Worm (Caenorhabditis elegans): ENCODE data around the gene ceh-32.

ceh-32 gene

ce11 chrV:11676498-11676897 lies 28.7 kb downstream of the ceh-32 start:
- TF ChIP-seq hmbx-1 (tag; optimal IDR thresholded peaks at IDR 0.05) (no peak), hnd-1 (tag; optimal IDR thresholded peaks at IDR 0.05) (no peak), tra-4 (tag; optimal IDR thresholded peaks at IDR 0.05) (no peak), ets-7 (tag; optimal IDR thresholded peaks at IDR 0.05) (no peak), scrt-1 (GFP tag; IDR thresholded peaks at IDR 0.05) (no peak), pes-1 (GFP tag; IDR thresholded peaks at IDR 0.05) (no peak), ceh-36 (tag; optimal IDR thresholded peaks at IDR 0.05) (no peak), sea-1 (GFP tag; conservative IDR thresholded peaks at IDR 0.05) (no peak), ama-1 (optimal IDR thresholded peaks at IDR 0.05) (no peak), tbx-37 (GFP tag; conservative IDR thresholded peaks at IDR 0.05) (no peak), aly-1 (tag; optimal IDR thresholded peaks at IDR 0.05) (no peak), ceh-13 (GFP tag; optimal IDR thresholded peaks at IDR 0.05) (no peak), hmg-4 (GFP tag; optimal IDR thresholded peaks at IDR 0.05) (no peak), F13C5.2 (tag; optimal IDR thresholded peaks at IDR 0.05) (no peak), B0310.2 (tag; optimal IDR thresholded peaks at IDR 0.05) (no peak), tbx-11 (GFP tag; IDR thresholded peaks at IDR 0.05) (no peak)

DNA sequence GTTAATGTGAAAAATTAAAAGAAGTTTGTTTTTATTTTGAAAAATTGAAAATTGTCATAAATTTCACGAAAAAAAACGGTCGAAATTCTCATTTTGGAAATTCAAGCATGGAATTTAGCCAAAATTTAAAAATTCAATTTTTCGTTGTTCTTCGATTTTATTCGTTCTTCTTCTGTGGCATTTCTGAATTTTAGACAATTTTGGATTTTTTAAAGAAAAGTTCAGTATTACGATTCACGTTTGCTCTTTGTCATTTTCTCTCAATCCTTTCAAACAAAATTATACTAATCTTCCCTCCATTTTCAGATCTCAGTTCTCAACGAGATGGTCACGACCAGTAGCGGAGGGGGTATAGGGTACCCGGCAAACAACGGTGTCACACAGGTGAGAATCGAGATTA lies 29.6 kb downstream of the ceh-32 start, which contains the start of gene ape-1:
ape-1 (plus strand) TSS at position 301 of the 400 bp plus-strand sequence.
- no peak for TF ChIP-seq tbx-11 (GFP tag; IDR thresholded peaks at IDR 0.05)
- no peak for TF ChIP-seq ceh-36 (tag; optimal IDR thresholded peaks at IDR 0.05)
- no peak for TF ChIP-seq hnd-1 (tag; optimal IDR thresholded peaks at IDR 0.05)
- no peak for TF ChIP-seq ama-1 (optimal IDR thresholded peaks at IDR 0.05)
- no peak for TF ChIP-seq B0310.2 (tag; optimal IDR thresholded peaks at IDR 0.05)
- TF ChIP-seq F13C5.2 (tag; optimal IDR thresholded peaks at IDR 0.05), result no peak

DNA sequence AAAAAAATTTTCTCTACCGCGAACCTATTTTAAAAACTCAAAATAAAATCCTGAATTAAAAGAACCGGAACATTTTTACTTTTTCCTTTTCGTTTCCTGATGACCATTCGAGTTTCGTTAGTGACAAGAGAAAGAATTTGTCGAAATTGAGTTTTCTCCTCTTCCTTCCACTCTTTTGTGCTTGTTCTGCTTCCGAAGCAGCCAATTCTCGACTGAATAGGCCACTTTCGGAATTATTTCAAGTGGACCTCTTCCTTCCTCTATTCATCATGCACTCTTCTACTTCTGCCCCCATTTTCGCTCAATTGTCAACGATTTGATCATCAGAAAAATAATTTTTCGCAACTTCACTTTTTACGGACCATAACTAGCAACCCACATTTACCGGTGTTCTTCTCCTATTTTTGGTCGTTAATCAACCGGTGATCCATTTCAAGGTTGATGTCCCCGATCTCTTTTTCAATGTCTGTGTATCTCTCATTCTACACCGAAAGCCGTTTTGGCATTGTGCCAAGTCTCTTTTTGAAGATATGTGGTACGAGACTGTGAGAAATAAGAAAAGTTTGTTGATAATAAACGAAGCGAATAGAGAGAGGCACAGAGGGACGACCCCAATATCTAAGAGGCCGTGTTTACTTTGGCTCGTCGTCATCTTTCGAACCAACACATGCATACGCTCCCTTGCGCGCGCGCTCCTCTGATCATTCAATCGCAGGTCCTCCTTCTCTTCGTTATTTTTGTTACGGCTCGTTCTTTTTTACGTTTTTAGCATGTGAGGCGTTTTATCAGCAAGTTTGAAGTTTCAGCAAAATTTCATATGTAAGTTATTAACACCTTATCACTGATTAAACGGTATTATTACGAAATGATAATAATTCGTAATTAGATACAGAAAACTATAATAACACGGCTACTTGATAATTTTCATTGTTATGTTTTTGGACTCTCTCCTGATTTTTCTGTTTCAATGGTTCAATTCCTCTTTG lies 30.3 kb downstream of the ceh-32 start:
- TF ChIP-seq B0310.2 (tag; optimal IDR thresholded peaks at IDR 0.05), result no peak
- no peak for TF ChIP-seq flt-1 (GFP tag; IDR thresholded peaks at IDR 0.05)
- no peak for TF ChIP-seq hmbx-1 (tag; optimal IDR thresholded peaks at IDR 0.05)
- no peak for TF ChIP-seq hmg-4 (GFP tag; optimal IDR thresholded peaks at IDR 0.05)
- TF ChIP-seq scrt-1 (GFP tag; IDR thresholded peaks at IDR 0.05), result no peak

DNA sequence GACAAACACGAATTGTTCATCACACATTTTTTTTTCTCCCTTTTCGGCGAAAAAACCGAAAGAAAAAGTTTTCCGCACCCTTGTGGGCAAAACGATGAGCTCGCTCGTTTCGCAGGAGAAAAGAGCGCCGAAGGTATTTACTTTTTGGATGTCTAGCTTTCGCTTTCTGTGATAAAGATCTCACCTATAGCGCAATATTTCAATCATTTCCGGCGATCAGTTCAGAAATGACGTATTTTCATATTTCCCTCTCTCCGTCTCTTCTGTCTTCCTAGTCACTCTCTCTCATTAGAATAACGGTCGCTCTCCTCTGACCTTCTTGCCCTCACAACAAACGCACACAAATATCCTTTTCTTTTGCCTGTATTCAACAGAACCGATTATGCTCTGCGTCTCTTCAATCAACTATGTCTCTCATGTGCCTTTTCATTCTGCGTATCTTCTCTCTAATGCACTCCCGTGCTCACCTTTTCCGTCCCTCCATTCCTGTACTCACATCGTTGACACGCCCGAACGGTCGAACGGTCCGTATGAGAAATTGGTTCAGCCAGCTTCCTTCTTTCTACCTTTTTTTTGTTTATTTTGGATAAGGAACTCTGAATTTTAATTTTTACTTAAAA lies 31.3 kb downstream of the ceh-32 start:
- TF ChIP-seq hmg-4 (GFP tag; optimal IDR thresholded peaks at IDR 0.05), result peak; percentile 30
- TF ChIP-seq ceh-13 (GFP tag; optimal IDR thresholded peaks at IDR 0.05), result no peak

DNA sequence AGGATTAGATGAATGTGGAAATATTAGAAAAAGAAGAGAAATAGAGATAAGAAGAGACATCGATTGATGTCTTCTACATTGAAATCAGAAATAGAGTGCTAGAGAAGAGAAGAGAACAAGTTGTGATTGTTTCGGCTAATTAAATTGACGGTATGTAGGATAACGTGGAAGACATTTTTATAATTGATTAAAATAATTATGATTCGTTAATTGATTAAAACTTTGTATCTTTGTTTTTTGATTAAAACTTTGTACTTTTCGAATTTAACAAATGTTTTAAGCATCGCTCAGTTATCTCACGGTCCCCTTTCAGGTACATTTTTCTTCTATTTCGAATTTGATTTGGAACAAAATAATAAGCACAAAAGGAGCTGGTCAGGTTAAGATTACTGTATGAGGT lies 32.7 kb downstream of the ceh-32 start, which contains the start of gene lgc-44:
lgc-44 (minus strand) TSS at position 101 of the 400 bp plus-strand sequence.
- TF ChIP-seq tbx-11 (GFP tag; IDR thresholded peaks at IDR 0.05), result no peak
- TF ChIP-seq tbx-37 (GFP tag; conservative IDR thresholded peaks at IDR 0.05), result no peak
- no peak for TF ChIP-seq ets-7 (tag; optimal IDR thresholded peaks at IDR 0.05)
- TF ChIP-seq ceh-36 (tag; optimal IDR thresholded peaks at IDR 0.05), result no peak
- no peak for TF ChIP-seq hmbx-1 (tag; optimal IDR thresholded peaks at IDR 0.05)
- no peak for TF ChIP-seq ama-1 (optimal IDR thresholded peaks at IDR 0.05)
- no peak for TF ChIP-seq B0310.2 (tag; optimal IDR thresholded peaks at IDR 0.05)
- TF ChIP-seq scrt-1 (GFP tag; IDR thresholded peaks at IDR 0.05), result no peak
- TF ChIP-seq flt-1 (GFP tag; IDR thresholded peaks at IDR 0.05), result no peak
- TF ChIP-seq tra-4 (tag; optimal IDR thresholded peaks at IDR 0.05), result no peak
- no peak for TF ChIP-seq ceh-13 (GFP tag; optimal IDR thresholded peaks at IDR 0.05)
- TF ChIP-seq aly-1 (tag; optimal IDR thresholded peaks at IDR 0.05), result no peak
- no peak for TF ChIP-seq pes-1 (GFP tag; IDR thresholded peaks at IDR 0.05)
- TF ChIP-seq hmg-4 (GFP tag; optimal IDR thresholded peaks at IDR 0.05), result no peak
- TF ChIP-seq sea-1 (GFP tag; conservative IDR thresholded peaks at IDR 0.05), result no peak
- TF ChIP-seq F13C5.2 (tag; optimal IDR thresholded peaks at IDR 0.05), result no peak

- TF ChIP-seq aly-1 (tag; optimal IDR thresholded peaks at IDR 0.05) (no peak), tra-4 (tag; optimal IDR thresholded peaks at IDR 0.05) (no peak), hmg-4 (GFP tag; optimal IDR thresholded peaks at IDR 0.05) (no peak), tbx-37 (GFP tag; conservative IDR thresholded peaks at IDR 0.05) (no peak), ama-1 (optimal IDR thresholded peaks at IDR 0.05) (no peak), hnd-1 (tag; optimal IDR thresholded peaks at IDR 0.05) (no peak), flt-1 (GFP tag; IDR thresholded peaks at IDR 0.05) (no peak), B0310.2 (tag; optimal IDR thresholded peaks at IDR 0.05) (no peak), ceh-13 (GFP tag; optimal IDR thresholded peaks at IDR 0.05) (no peak), pes-1 (GFP tag; IDR thresholded peaks at IDR 0.05) (no peak), ets-7 (tag; optimal IDR thresholded peaks at IDR 0.05) (no peak), F13C5.2 (tag; optimal IDR thresholded peaks at IDR 0.05) (no peak), hmbx-1 (tag; optimal IDR thresholded peaks at IDR 0.05) (no peak), sea-1 (GFP tag; conservative IDR thresholded peaks at IDR 0.05) (no peak), ceh-36 (tag; optimal IDR thresholded peaks at IDR 0.05) (no peak), scrt-1 (GFP tag; IDR thresholded peaks at IDR 0.05) (no peak)
Measured at ce11 chrV:11667176-11667575, 38.0 kb downstream of the ceh-32 start, which contains the start of gene F46F3.3. F46F3.3 (plus strand) TSS chrV:11667476.

DNA sequence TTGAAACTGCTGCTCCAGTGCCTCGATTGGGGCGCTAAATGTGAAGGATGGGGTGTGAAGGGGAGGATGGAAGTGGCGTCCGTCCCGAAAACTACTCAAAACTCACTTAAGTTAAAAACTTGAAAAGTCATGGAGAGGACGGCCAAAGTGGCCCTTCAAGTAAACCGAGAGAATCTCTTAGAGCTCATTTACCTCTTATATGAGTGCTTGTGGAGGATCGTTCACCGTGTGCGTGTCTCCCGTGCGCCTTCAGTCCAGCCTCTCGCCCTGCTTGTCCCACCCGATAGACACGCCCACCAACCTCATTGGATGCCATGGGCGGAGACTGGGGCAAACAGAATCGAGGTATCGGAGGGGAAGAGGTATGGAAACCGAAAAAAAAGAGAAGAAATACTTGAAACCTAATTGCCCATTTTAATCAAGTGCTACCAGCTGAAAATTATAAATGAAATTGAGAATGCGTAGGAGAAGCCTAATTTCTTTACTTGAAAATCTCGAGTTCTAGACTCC lies 40.3 kb downstream of the ceh-32 start, which contains the start of gene ceh-27:
ceh-27 (minus strand) TSS at position 228 of the 510 bp plus-strand sequence.
- no peak for TF ChIP-seq sea-1 (GFP tag; conservative IDR thresholded peaks at IDR 0.05)
- no peak for TF ChIP-seq B0310.2 (tag; optimal IDR thresholded peaks at IDR 0.05)
- no peak for TF ChIP-seq ceh-36 (tag; optimal IDR thresholded peaks at IDR 0.05)
- TF ChIP-seq ets-7 (tag; optimal IDR thresholded peaks at IDR 0.05), result no peak
- no peak for TF ChIP-seq pes-1 (GFP tag; IDR thresholded peaks at IDR 0.05)
- no peak for TF ChIP-seq tbx-37 (GFP tag; conservative IDR thresholded peaks at IDR 0.05)
- TF ChIP-seq hmg-4 (GFP tag; optimal IDR thresholded peaks at IDR 0.05), result no peak
- no peak for TF ChIP-seq hnd-1 (tag; optimal IDR thresholded peaks at IDR 0.05)
- no peak for TF ChIP-seq aly-1 (tag; optimal IDR thresholded peaks at IDR 0.05)
- no peak for TF ChIP-seq tra-4 (tag; optimal IDR thresholded peaks at IDR 0.05)
- no peak for TF ChIP-seq tbx-11 (GFP tag; IDR thresholded peaks at IDR 0.05)
- TF ChIP-seq ama-1 (optimal IDR thresholded peaks at IDR 0.05), result no peak
- TF ChIP-seq ceh-13 (GFP tag; optimal IDR thresholded peaks at IDR 0.05), result no peak
- no peak for TF ChIP-seq F13C5.2 (tag; optimal IDR thresholded peaks at IDR 0.05)
- TF ChIP-seq hmbx-1 (tag; optimal IDR thresholded peaks at IDR 0.05), result no peak
- no peak for TF ChIP-seq scrt-1 (GFP tag; IDR thresholded peaks at IDR 0.05)
- no peak for TF ChIP-seq flt-1 (GFP tag; IDR thresholded peaks at IDR 0.05)
